Fruit fly (Drosophila melanogaster): ENCODE results near the gene Cnot4.

Gene Cnot4

DNA sequence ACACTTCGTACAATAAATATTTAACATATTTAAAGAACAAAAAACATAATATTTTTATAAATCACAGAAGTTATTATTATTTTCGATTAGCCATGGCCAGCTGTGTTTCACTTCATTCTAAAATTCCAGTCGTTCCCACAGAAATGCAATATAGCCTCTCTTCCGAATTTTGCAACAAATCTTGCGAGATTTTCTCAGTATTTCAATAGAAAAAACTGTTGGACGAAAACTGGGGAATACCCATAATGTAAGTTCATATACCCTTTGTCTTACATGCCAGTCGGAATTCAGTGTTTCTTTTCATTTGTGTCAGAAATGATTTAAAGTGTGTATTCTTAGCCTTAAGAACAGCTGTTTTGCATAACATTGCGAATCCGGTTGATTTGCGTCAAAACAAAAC lies 40.0 kb upstream of the Cnot4 start, which contains the start of the genes CtsL4 and ClpP (continued):
- TF ChIP-seq CG9139 (GFP tag; optimal IDR thresholded peaks at IDR 0.05) = no peak
- no peak for TF ChIP-seq CG16779 (tag; optimal IDR thresholded peaks at IDR 0.05)
- peak; percentile 55 for TF ChIP-seq esn (GFP tag; optimal IDR thresholded peaks at IDR 0.05)
- TF ChIP-seq CG3919 (GFP tag; optimal IDR thresholded peaks at IDR 0.05) = no peak
- no peak for TF ChIP-seq topi (GFP tag; optimal IDR thresholded peaks at IDR 0.05)
- TF ChIP-seq Hr39 (GFP tag; optimal IDR thresholded peaks at IDR 0.05) = no peak
- TF ChIP-seq CG1621 (tag; optimal IDR thresholded peaks at IDR 0.05) = peak; percentile 61
- TF ChIP-seq fd59A (GFP tag; optimal IDR thresholded peaks at IDR 0.05) = no peak
- TF ChIP-seq acj6 (GFP tag; optimal IDR thresholded peaks at IDR 0.05) = peak; percentile 36
- no peak for TF ChIP-seq Sox102F (GFP tag; optimal IDR thresholded peaks at IDR 0.05)
- peak; percentile 32 for TF ChIP-seq Ets96B (tag; optimal IDR thresholded peaks at IDR 0.05)
- no peak for TF ChIP-seq fd85E (GFP tag; optimal IDR thresholded peaks at IDR 0.05)
- no peak for TF ChIP-seq Ets21C (GFP tag; optimal IDR thresholded peaks at IDR 0.05)
- TF ChIP-seq lz (GFP tag; optimal IDR thresholded peaks at IDR 0.05) = peak; percentile 45
- no peak for TF ChIP-seq CG11294 (GFP tag; IDR thresholded peaks at IDR 0.05)
- no peak for TF ChIP-seq ss (GFP tag; optimal IDR thresholded peaks at IDR 0.05)
- no peak for TF ChIP-seq Eip78C (GFP tag)
- TF ChIP-seq CG11902 (GFP tag; optimal IDR thresholded peaks at IDR 0.05) = no peak
- TF ChIP-seq cyc (GFP tag; optimal IDR thresholded peaks at IDR 0.05) = peak; percentile 29

DNA sequence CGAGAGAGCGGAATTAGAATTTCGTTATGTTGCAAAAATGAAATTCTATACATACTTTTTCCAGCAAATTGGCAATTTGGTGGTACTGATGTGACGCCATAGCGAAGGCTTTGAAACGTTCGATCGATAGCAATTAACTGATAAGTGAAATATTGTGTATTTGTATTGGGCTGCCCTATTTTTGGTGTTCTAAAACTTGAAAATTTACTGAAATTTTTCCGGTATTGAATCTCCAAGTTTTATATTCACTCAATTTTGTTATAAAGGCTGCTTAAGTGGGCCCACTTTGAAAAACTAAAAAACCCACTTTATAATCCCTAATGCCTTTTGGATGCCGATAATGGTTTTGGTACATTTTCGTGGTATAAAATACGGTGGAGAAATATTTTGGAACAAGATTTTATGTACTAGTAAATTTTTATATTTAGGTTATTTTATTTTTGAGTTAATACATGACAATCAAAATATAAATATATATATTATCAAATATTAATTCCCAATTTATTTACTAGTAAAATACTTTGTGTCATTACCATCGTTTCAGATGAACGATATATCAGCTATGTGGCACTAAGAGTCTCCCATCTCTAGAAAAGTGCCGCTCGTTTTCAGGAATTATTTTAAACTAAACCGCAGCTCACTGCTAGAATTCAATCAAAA lies 34.0 kb upstream of the Cnot4 start, which contains the start of the genes Cand1 and pim:
Cand1 (minus strand) TSS at position 300 of the 660 bp plus-strand sequence.
pim (plus strand) TSS at position 582 of the 660 bp plus-strand sequence.
- TF ChIP-seq CG6854 (GFP tag; optimal IDR thresholded peaks at IDR 0.05) = no peak
- TF ChIP-seq CG3032 (tag; optimal IDR thresholded peaks at IDR 0.05) = peak; percentile 16
- TF ChIP-seq dac (GFP tag; optimal IDR thresholded peaks at IDR 0.05) = no peak
- no peak for TF ChIP-seq CG11762 (GFP tag; optimal IDR thresholded peaks at IDR 0.05; ENCODE audit: insufficient read depth)
- TF ChIP-seq CG1621 (tag; optimal IDR thresholded peaks at IDR 0.05) = no peak
- no peak for TF ChIP-seq CG16779 (tag; optimal IDR thresholded peaks at IDR 0.05)
- TF ChIP-seq Hr38 (GFP tag; optimal IDR thresholded peaks at IDR 0.05) = no peak
- no peak for TF ChIP-seq Blimp-1 (GFP tag; optimal IDR thresholded peaks at IDR 0.05)
- no peak for TF ChIP-seq Lpt (GFP tag; optimal IDR thresholded peaks at IDR 0.05)

DNA sequence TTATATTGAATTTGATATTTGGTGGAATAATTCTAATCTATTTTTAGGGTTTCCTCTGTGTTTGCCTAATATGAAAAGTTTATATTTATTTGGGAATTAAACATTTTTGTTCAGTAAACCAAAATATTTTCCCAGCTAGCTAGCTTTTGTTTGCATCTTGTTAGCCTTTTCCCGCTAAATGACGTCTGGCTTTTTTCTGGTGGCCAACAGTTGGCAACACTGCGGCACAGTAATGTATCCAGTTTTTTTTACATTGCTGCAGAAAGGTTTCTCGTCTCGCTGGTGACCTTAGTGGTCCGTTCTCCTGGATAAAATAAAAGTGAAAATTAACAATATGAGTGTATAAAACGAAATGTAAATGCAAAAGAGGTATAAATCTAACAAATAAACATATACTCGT lies 32.3 kb upstream of the Cnot4 start, which contains the start of gene lft:
lft (plus strand) TSS at position 243 of the 400 bp plus-strand sequence.
- no peak for TF ChIP-seq CG4318 (GFP tag; optimal IDR thresholded peaks at IDR 0.05)
- no peak for TF ChIP-seq CG1621 (tag; optimal IDR thresholded peaks at IDR 0.05)
- TF ChIP-seq CG31627 (GFP tag; optimal IDR thresholded peaks at IDR 0.05) = no peak
- no peak for TF ChIP-seq topi (GFP tag; optimal IDR thresholded peaks at IDR 0.05)
- TF ChIP-seq OdsH (GFP tag; optimal IDR thresholded peaks at IDR 0.05) = no peak
- TF ChIP-seq CG8319 (GFP tag; optimal IDR thresholded peaks at IDR 0.05) = peak; percentile 53
- TF ChIP-seq dsx (GFP tag; optimal IDR thresholded peaks at IDR 0.05; ENCODE audit: poor library complexity, severe bottlenecking) = peak; percentile 51
- TF ChIP-seq ss (GFP tag; optimal IDR thresholded peaks at IDR 0.05) = peak in 1 of 2 experiments; percentile 32
- peak; percentile 42 for TF ChIP-seq Eip78C (GFP tag)

DNA sequence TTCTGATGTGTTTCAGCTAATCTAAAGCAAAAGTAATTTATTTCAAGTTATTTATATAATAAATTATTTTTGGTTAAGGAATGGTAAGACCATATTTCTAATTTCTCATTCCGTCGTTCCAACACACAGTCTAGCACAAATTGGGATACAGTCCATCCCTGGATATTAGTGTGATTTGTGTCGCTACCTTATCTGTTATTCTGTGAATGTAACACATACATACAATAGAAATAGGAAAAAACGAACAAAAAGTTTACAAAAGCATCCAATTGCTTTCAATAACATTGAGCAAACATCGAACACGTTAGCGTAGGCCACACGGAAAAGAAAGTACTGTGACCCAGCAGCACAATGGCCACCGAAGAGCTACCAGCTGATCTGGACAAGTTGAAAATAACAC lies 30.0 kb upstream of the Cnot4 start, which contains the start of gene CG5056:
CG5056 (plus strand) TSS at position 168 of the 400 bp plus-strand sequence.
- TF ChIP-seq ss (GFP tag; optimal IDR thresholded peaks at IDR 0.05) = no peak
- TF ChIP-seq CG6276 (GFP tag; optimal IDR thresholded peaks at IDR 0.05) = no peak
- TF ChIP-seq OdsH (GFP tag; optimal IDR thresholded peaks at IDR 0.05) = no peak
- no peak for TF ChIP-seq CG4318 (GFP tag; optimal IDR thresholded peaks at IDR 0.05)
- TF ChIP-seq Met (GFP tag; optimal IDR thresholded peaks at IDR 0.05) = no peak
- no peak for TF ChIP-seq CG34406 (GFP tag; optimal IDR thresholded peaks at IDR 0.05)
- no peak for TF ChIP-seq CG3919 (GFP tag; optimal IDR thresholded peaks at IDR 0.05)
- no peak for TF ChIP-seq CG6792 (GFP tag; optimal IDR thresholded peaks at IDR 0.05)
- TF ChIP-seq Eip78C (GFP tag) = peak; percentile 63
- TF ChIP-seq salr (GFP tag; optimal IDR thresholded peaks at IDR 0.05) = no peak
- TF ChIP-seq Eip75B (GFP tag; optimal IDR thresholded peaks at IDR 0.05) = no peak
- peak; percentile 6 for TF ChIP-seq Ets96B (tag; optimal IDR thresholded peaks at IDR 0.05)
- no peak for TF ChIP-seq CG9139 (GFP tag; optimal IDR thresholded peaks at IDR 0.05)
- no peak for TF ChIP-seq dac (GFP tag; optimal IDR thresholded peaks at IDR 0.05)
- TF ChIP-seq Sox15 (GFP tag; optimal IDR thresholded peaks at IDR 0.05) = no peak
- no peak for TF ChIP-seq CG8319 (GFP tag; optimal IDR thresholded peaks at IDR 0.05)
- TF ChIP-seq esn (GFP tag; optimal IDR thresholded peaks at IDR 0.05) = no peak
- TF ChIP-seq CG8119 (GFP tag; IDR thresholded peaks at IDR 0.05) = peak; percentile 55
- peak; percentile 47 for TF ChIP-seq CG3032 (tag; optimal IDR thresholded peaks at IDR 0.05)
- no peak for TF ChIP-seq CG10631 (GFP tag; optimal IDR thresholded peaks at IDR 0.05)
- no peak for TF ChIP-seq svp (GFP tag)
- no peak for TF ChIP-seq CG15336 (GFP tag; IDR thresholded peaks at IDR 0.05)
- TF ChIP-seq Smox (GFP tag; optimal IDR thresholded peaks at IDR 0.05) = no peak
- TF ChIP-seq CG10669 (GFP tag; optimal IDR thresholded peaks at IDR 0.05) = no peak
- no peak for TF ChIP-seq Ets21C (GFP tag; optimal IDR thresholded peaks at IDR 0.05)

All from whole organism, prepupa.